Worm (Caenorhabditis elegans): Measurements from ENCODE around the gene F42E8.1.
A peak's percentile ranks its signal among the peaks of the same experiment; 100 is the strongest.

F42E8.1 gene

ce11 chrV:13047574-13048030 lies 14.3 kb upstream of the F42E8.1 start, which contains the start of gene W07G4.5:
W07G4.5 (plus strand) TSS chrV:13047980.
- no peak for TF ChIP-seq nhr-237 (tag; optimal IDR thresholded peaks at IDR 0.05)
- TF ChIP-seq fos-1 (tag; optimal IDR thresholded peaks at IDR 0.05) = peak; percentile 26
- TF ChIP-seq nhr-10 (tag; optimal IDR thresholded peaks at IDR 0.05) = no peak
- TF ChIP-seq crh-2 (tag; optimal IDR thresholded peaks at IDR 0.05) = peak; percentile 54
- TF ChIP-seq sma-9 (GFP tag; optimal IDR thresholded peaks at IDR 0.05) = peak; percentile 38
- TF ChIP-seq sma-9 (tag; optimal IDR thresholded peaks at IDR 0.05) = no peak

ce11 chrV:13049149-13049610 lies 12.8 kb upstream of the F42E8.1 start, which contains the start of gene W07G4.8:
W07G4.8 (minus strand) TSS chrV:13049560.
- TF ChIP-seq ztf-11 (tag; optimal IDR thresholded peaks at IDR 0.05) = no peak
- TF ChIP-seq nhr-77 (tag; optimal IDR thresholded peaks at IDR 0.05) = no peak
- no peak for TF ChIP-seq lin-13 (GFP tag; optimal IDR thresholded peaks at IDR 0.05)
- TF ChIP-seq fos-1 (tag; optimal IDR thresholded peaks at IDR 0.05) = peak; percentile 62
- no peak for TF ChIP-seq crh-2 (tag; optimal IDR thresholded peaks at IDR 0.05)
- no peak for TF ChIP-seq nhr-11 (tag; optimal IDR thresholded peaks at IDR 0.05)
- no peak for TF ChIP-seq unc-55 (GFP tag; optimal IDR thresholded peaks at IDR 0.05)
- no peak for TF ChIP-seq blmp-1 (tag; optimal IDR thresholded peaks at IDR 0.05; ENCODE audit: insufficient read depth)
- no peak for TF ChIP-seq ama-1 (optimal IDR thresholded peaks at IDR 0.05)
- peak; percentile 10 for TF ChIP-seq gmeb-1 (tag; optimal IDR thresholded peaks at IDR 0.05)
- peak; percentile 50 for TF ChIP-seq sma-9 (GFP tag; optimal IDR thresholded peaks at IDR 0.05)
- no peak for TF ChIP-seq sma-9 (tag; optimal IDR thresholded peaks at IDR 0.05)
- TF ChIP-seq snpc-4 (tag; optimal IDR thresholded peaks at IDR 0.05) = no peak
- TF ChIP-seq mdl-1 (tag; optimal IDR thresholded peaks at IDR 0.05) = no peak
- no peak for TF ChIP-seq nhr-21 (tag; optimal IDR thresholded peaks at IDR 0.05)
- TF ChIP-seq dmd-4 (tag; optimal IDR thresholded peaks at IDR 0.05) = no peak
- TF ChIP-seq nhr-6 (tag; optimal IDR thresholded peaks at IDR 0.05) = no peak

DNA sequence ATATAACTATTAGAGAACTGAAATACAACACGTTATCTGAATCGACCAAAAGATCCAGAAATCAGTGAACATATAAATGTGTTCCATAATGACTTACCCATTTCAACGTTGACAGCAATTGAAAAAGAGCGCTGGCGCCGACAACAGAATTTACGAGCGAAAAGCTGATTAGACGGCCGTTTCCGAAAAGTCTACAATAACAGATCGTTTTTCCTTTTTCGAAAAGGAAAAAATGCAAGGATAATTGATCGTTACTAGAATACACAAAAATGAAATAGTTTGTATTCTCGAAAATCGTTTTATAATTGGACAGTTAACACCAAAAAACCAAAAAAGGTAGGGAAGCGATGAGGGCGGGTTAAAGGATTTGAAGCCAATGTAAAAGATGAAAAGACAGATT lies 8.3 kb upstream of the F42E8.1 start, which contains the start of gene srr-1:
Gene srr-1, minus strand, starts transcription at position 101 of the 400 bp plus-strand sequence.
- TF ChIP-seq R02D3.7 (tag; optimal IDR thresholded peaks at IDR 0.05) = no peak
- no peak for TF ChIP-seq zag-1 (tag; optimal IDR thresholded peaks at IDR 0.05)
- TF ChIP-seq mab-5 (tag; optimal IDR thresholded peaks at IDR 0.05) = no peak
- no peak for TF ChIP-seq nhr-11 (tag; optimal IDR thresholded peaks at IDR 0.05)
- no peak for TF ChIP-seq elt-3 (tag; optimal IDR thresholded peaks at IDR 0.05)
- no peak for TF ChIP-seq lsy-2 (tag; optimal IDR thresholded peaks at IDR 0.05)
- TF ChIP-seq elt-1 (tag; optimal IDR thresholded peaks at IDR 0.05) = no peak
- TF ChIP-seq lin-11 (tag; optimal IDR thresholded peaks at IDR 0.05) = no peak
- TF ChIP-seq nhr-12 (tag; optimal IDR thresholded peaks at IDR 0.05) = no peak
- TF ChIP-seq blmp-1 (tag; optimal IDR thresholded peaks at IDR 0.05; ENCODE audit: insufficient read depth) = no peak
- TF ChIP-seq alr-1 (tag; optimal IDR thresholded peaks at IDR 0.05) = no peak
- TF ChIP-seq sma-3 (GFP tag; optimal IDR thresholded peaks at IDR 0.05) = no peak
- no peak for TF ChIP-seq ztf-1 (GFP tag; conservative IDR thresholded peaks at IDR 0.05)
- TF ChIP-seq nhr-77 (tag; optimal IDR thresholded peaks at IDR 0.05) = no peak
- no peak for TF ChIP-seq unc-39 (tag; optimal IDR thresholded peaks at IDR 0.05)

- TF ChIP-seq sma-3 (GFP tag; optimal IDR thresholded peaks at IDR 0.05) = no peak
- no peak for TF ChIP-seq nhr-6 (tag; optimal IDR thresholded peaks at IDR 0.05)
- no peak for TF ChIP-seq zag-1 (tag; optimal IDR thresholded peaks at IDR 0.05)
Observed at ce11 chrV:13063402-13063801, 1.5 kb downstream of the F42E8.1 start.

DNA sequence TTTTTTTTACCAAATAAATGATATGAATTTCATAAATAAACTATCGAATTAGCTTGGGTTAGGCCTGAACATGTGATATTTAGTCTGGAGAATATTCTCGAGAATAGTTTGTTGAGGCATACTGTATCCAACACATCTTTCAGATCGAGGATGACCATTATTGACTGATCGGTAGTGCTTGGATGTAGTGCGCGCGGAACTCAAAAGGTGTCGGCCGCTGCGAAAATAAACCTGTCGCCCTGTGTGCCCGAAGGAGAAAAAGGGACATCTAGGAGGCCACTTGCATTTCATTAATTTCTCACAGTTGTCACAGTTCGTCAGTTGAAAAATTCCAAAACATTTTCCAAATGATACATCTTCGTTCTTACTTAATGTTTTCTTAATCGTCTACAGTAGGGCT lies 2.2 kb downstream of the F42E8.1 start:
- no peak for TF ChIP-seq nhr-23 (tag; optimal IDR thresholded peaks at IDR 0.05)
- no peak for TF ChIP-seq mbf-1 (tag; optimal IDR thresholded peaks at IDR 0.05)
- TF ChIP-seq fos-1 (tag; optimal IDR thresholded peaks at IDR 0.05) = no peak
- TF ChIP-seq ceh-16 (tag; optimal IDR thresholded peaks at IDR 0.05) = no peak
- no peak for TF ChIP-seq ama-1 (optimal IDR thresholded peaks at IDR 0.05)
- no peak for TF ChIP-seq nhr-11 (tag; optimal IDR thresholded peaks at IDR 0.05)
- no peak for TF ChIP-seq blmp-1 (tag; optimal IDR thresholded peaks at IDR 0.05; ENCODE audit: insufficient read depth)
- no peak for TF ChIP-seq sem-4 (tag; optimal IDR thresholded peaks at IDR 0.05)
- TF ChIP-seq gmeb-1 (tag; optimal IDR thresholded peaks at IDR 0.05) = no peak
- TF ChIP-seq mab-5 (tag; optimal IDR thresholded peaks at IDR 0.05) = no peak
- no peak for TF ChIP-seq ZK546.5 (tag; optimal IDR thresholded peaks at IDR 0.05)
- no peak for TF ChIP-seq ztf-1 (GFP tag; conservative IDR thresholded peaks at IDR 0.05)
